Worm (Caenorhabditis elegans) whole organism, L4/young adult: ENCODE results near the gene ztf-9.

Experiments
- W03F9.2 ChIP-seq: fragments of 150-350 bp; optimal IDR thresholded peaks from 2 replicates; lab custom pipeline; 2014; ENCODE audit warnings: missing biosample characterization, missing genetic modification characterization
- dao-5 ChIP-seq: sonication (generic microtip); optimal IDR thresholded peaks from 2 replicates; lab custom pipeline; 2016; ENCODE audit warnings: missing genotype, missing genetic modification characterization, moderate library complexity, missing compliant biosample characterization
- him-1 ChIP-seq: sonication (generic microtip); optimal IDR thresholded peaks from 2 replicates; lab custom pipeline; 2016; ENCODE audit warnings: missing genotype, missing genetic modification reagents, missing genetic modification characterization, missing compliant biosample characterization

ce11 chrV:9690728-9691127 is 1.2 kb downstream of the ztf-9 start:
- TF ChIP-seq dao-5 (tag; lab: Kevin White, UChicago) (no peak), him-1 (tag; lab: Kevin White, UChicago) (no peak), W03F9.2 (tag; lab: Kevin White, UChicago) (peak; percentile 84)
